Fruit fly (Drosophila melanogaster) whole organism: Measurements from ENCODE around the gene Thor.

Source experiments
- CG8478 ChIP-seq: fragments of >200 bp; optimal IDR thresholded peaks from 2 replicates; lab custom pipeline; 2018; ENCODE audit warnings: inconsistent platforms
- Dll ChIP-seq: fragments of >200 bp; optimal IDR thresholded peaks from 2 replicates; lab custom pipeline; 2017
- EcR ChIP-seq, 2 experiments: fragments of >200 bp; optimal IDR thresholded peaks; 2 replicates each; lab custom pipeline; 2017; ENCODE audit warnings: missing biosample characterization in 2 of 2, missing genetic modification characterization in 2 of 2, missing genetic modification reagents in 2 of 2

DNA sequence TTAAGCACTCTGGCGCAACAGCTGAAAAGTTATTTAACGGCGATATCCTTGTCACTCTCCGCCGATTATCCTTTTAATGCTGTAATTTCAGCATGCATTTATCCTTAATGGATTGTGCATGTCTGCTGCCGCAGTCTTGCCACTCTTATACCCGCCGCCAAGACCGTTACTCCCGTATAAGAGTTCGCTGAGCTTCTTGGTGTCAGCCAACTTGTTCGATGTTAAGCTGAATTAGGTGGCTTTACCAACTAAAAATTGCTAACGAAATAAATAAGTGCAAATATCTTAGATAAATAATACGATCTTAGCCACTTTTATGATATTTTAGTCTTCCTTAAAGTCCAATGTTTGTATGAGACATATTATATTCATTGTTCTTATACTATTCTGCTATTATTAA, 37.1 kb upstream of the Thor start:
- TF ChIP-seq Dll (lab: Kevin White, UChicago): no peak
- no peak for TF ChIP-seq CG8478
- no peak for TF ChIP-seq EcR (GFP tag; optimal IDR thresholded peaks at IDR 0.05; lab: Kevin White, UChicago)
